Fruit fly (Drosophila melanogaster) Kc167 (cell line): ENCODE measurements around the gene RhoGAP92B.

Experiments used
- Sin3A ChIP-seq: fragments of >200 bp; optimal IDR thresholded peaks from 2 replicates; lab custom pipeline; 2018; ENCODE audit warnings: missing external identifiers
- h ChIP-seq: fragments of >200 bp; optimal IDR thresholded peaks from 3 replicates; lab custom pipeline; 2018; ENCODE audit warnings: missing external identifiers
- insv ChIP-seq: fragments of >200 bp; optimal IDR thresholded peaks from 3 replicates; lab custom pipeline; 2018; ENCODE audit warnings: missing external identifiers
- psq ChIP-seq: fragments of >200 bp; optimal IDR thresholded peaks from 2 replicates; lab custom pipeline; 2017; ENCODE audit warnings: missing external identifiers

DNA sequence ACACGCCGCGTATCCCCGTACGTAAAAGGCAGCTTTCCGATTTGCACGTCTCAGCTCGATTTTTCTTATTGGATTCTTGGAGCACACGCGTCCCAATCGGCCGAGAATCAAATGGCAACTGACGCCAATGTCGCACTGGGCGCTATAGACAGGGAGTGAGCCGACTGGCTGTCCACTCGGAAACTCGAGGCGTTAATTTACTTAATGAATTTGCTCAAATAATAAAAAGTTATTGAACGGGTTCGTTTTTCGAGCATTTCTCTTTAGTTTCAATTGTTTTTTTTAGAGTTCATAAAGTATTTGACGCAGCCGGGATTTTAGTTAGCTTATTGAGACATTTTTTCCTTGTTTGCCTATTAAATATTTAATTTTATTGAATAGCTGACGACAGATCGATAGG, 20.3 kb downstream of the RhoGAP92B start, which contains the start of gene CG4462:
- TF ChIP-seq psq (lab: Kevin White, UChicago) (no peak), insv (no peak), h (lab: Kevin White, UChicago) (no peak), Sin3A (lab: Kevin White, UChicago) (no peak)
